Fruit fly (Drosophila melanogaster) whole organism, embryonic: Measurements from ENCODE around the gene CG6901.

Experiments used
- Abd-B ChIP-seq: fragments of 200-800 bp; sonication (Bioruptor generic); optimal IDR thresholded peaks from 2 replicates; lab custom pipeline; 2018; ENCODE audit warnings: missing biosample characterization, mild to moderate bottlenecking, missing genetic modification characterization, moderate library complexity
- Bgb ChIP-seq: fragments of 200-800 bp; sonication (Bioruptor generic); IDR thresholded peaks from 2 replicates; pipeline ENCODE4 v1.3.6; 2022; ENCODE audit warnings: missing biosample characterization, missing genetic modification characterization; ENCODE audit not compliant: partially characterized antibody
- CG14710 ChIP-seq: fragments of 200-800 bp; sonication (Bioruptor generic); optimal IDR thresholded peaks from 3 replicates; lab custom pipeline; 2019; ENCODE audit warnings: missing biosample characterization, mild to moderate bottlenecking, missing genetic modification characterization, moderate library complexity
- CG15073 ChIP-seq: fragments of 200-800 bp; sonication (Bioruptor generic); optimal IDR thresholded peaks from 2 replicates; lab custom pipeline; 2016; ENCODE audit warnings: missing biosample characterization, missing genetic modification characterization
- CG32767 ChIP-seq: fragments of 200-800 bp; sonication (Bioruptor generic); IDR thresholded peaks from 2 replicates; pipeline ENCODE4 v1.3.6; 2022; ENCODE audit warnings: missing biosample characterization, missing genetic modification characterization
- CG4820 ChIP-seq: fragments of 200-800 bp; sonication (Bioruptor generic); optimal IDR thresholded peaks from 3 replicates; lab custom pipeline; 2016; ENCODE audit warnings: missing biosample characterization, missing genetic modification characterization
- CG6854 ChIP-seq: fragments of 200-800 bp; sonication (Bioruptor generic); optimal IDR thresholded peaks from 3 replicates; lab custom pipeline; 2017; ENCODE audit warnings: missing biosample characterization, mild to moderate bottlenecking, missing genetic modification characterization
- CTCF ChIP-seq: fragments of 200-800 bp; sonication (Bioruptor generic); optimal IDR thresholded peaks from 2 replicates; lab custom pipeline; 2017; ENCODE audit warnings: missing biosample characterization, mild to moderate bottlenecking, missing genetic modification characterization, moderate library complexity
- MESR4 ChIP-seq: fragments of 200-800 bp; sonication (Bioruptor generic); optimal IDR thresholded peaks from 2 replicates; lab custom pipeline; 2018; ENCODE audit warnings: missing biosample characterization, mild to moderate bottlenecking, missing genetic modification characterization, moderate library complexity
- gsb-n ChIP-seq: fragments of 200-800 bp; sonication (Bioruptor generic); optimal IDR thresholded peaks from 3 replicates; lab custom pipeline; 2018; ENCODE audit warnings: missing biosample characterization, mild to moderate bottlenecking, missing genetic modification characterization

dm6 chr3R:16337863-16338262 lies 14.6 kb downstream of the CG6901 start:
- TF ChIP-seq CG15073 (no peak), CTCF (GFP tag; lab: Kevin White, UChicago) (no peak), Bgb (GFP tag; lab: Robert Waterston, UW) (no peak), gsb-n (no peak), CG14710 (tag; lab: Kevin White, UChicago) (no peak), CG6854 (no peak), CG4820 (GFP tag; lab: Kevin White, UChicago) (no peak), CG32767 (GFP tag; lab: Robert Waterston, UW) (no peak), Abd-B (no peak), MESR4 (GFP tag; lab: Kevin White, UChicago) (no peak)
